Fruit fly (Drosophila melanogaster) whole organism, prepupa: ENCODE measurements around the gene puc.

Source experiments
- Blimp-1 ChIP-seq: fragments of 200-800 bp; sonication (Bioruptor generic); optimal IDR thresholded peaks from 3 replicates; lab custom pipeline; 2017; ENCODE audit warnings: missing biosample characterization, missing genetic modification characterization, mild to moderate bottlenecking, moderate library complexity, missing genetic modification reagents
- CG10631 ChIP-seq: fragments of 200-800 bp; sonication (Bioruptor generic); optimal IDR thresholded peaks from 2 replicates; lab custom pipeline; 2016; ENCODE audit warnings: missing biosample characterization, missing genetic modification characterization
- CG10669 ChIP-seq: fragments of 200-800 bp; sonication (Bioruptor generic); optimal IDR thresholded peaks from 3 replicates; lab custom pipeline; 2018; ENCODE audit warnings: missing biosample characterization, mild to moderate bottlenecking, missing genetic modification characterization, moderate library complexity
- CG11294 ChIP-seq: fragments of 200-800 bp; sonication (Bioruptor generic); IDR thresholded peaks from 2 replicates; pipeline ENCODE4 v1.3.6; 2022; ENCODE audit warnings: missing biosample characterization, missing genetic modification characterization
- CG11902 ChIP-seq: fragments of 200-800 bp; sonication (Bioruptor generic); optimal IDR thresholded peaks from 3 replicates; lab custom pipeline; 2016; ENCODE audit warnings: missing biosample characterization, missing genetic modification characterization
- CG16779 ChIP-seq: fragments of 200-800 bp; sonication (Bioruptor generic); optimal IDR thresholded peaks from 3 replicates; lab custom pipeline; 2017; ENCODE audit warnings: missing biosample characterization, mild to moderate bottlenecking, missing genetic modification characterization
- CG3032 ChIP-seq: fragments of 200-800 bp; optimal IDR thresholded peaks from 2 replicates; lab custom pipeline; 2019; ENCODE audit warnings: missing biosample characterization, mild to moderate bottlenecking, missing genetic modification characterization, moderate library complexity
- CG31627 ChIP-seq: fragments of 200-800 bp; sonication (Bioruptor generic); optimal IDR thresholded peaks from 3 replicates; lab custom pipeline; 2016; ENCODE audit warnings: missing biosample characterization, missing genetic modification characterization
- CG32006 ChIP-seq: fragments of 200-800 bp; sonication (Bioruptor generic); optimal IDR thresholded peaks from 3 replicates; lab custom pipeline; 2017; ENCODE audit warnings: missing biosample characterization, mild to moderate bottlenecking, missing genetic modification characterization
- CG34406 ChIP-seq: fragments of 200-800 bp; sonication (Bioruptor generic); optimal IDR thresholded peaks from 3 replicates; lab custom pipeline; 2016; ENCODE audit warnings: missing biosample characterization, missing genetic modification characterization
- CG4318 ChIP-seq: fragments of 200-800 bp; sonication (Bioruptor generic); optimal IDR thresholded peaks from 3 replicates; lab custom pipeline; 2017; ENCODE audit warnings: missing biosample characterization, mild to moderate bottlenecking, missing genetic modification characterization
- CG6163 ChIP-seq: fragments of 200-800 bp; sonication (Bioruptor generic); IDR thresholded peaks from 3 replicates; pipeline ENCODE4 v1.3.6; 2022; ENCODE audit warnings: missing biosample characterization, missing genetic modification characterization
- CG6276 ChIP-seq: fragments of 200-800 bp; sonication (Bioruptor generic); optimal IDR thresholded peaks from 2 replicates; lab custom pipeline; 2017; ENCODE audit warnings: missing biosample characterization, mild to moderate bottlenecking, missing genetic modification characterization
- CG7368 ChIP-seq: fragments of 200-800 bp; sonication (Bioruptor generic); optimal IDR thresholded peaks from 3 replicates; lab custom pipeline; 2016; ENCODE audit warnings: missing biosample characterization, missing genetic modification characterization
- CG8119 ChIP-seq: fragments of 200-800 bp; sonication (Bioruptor generic); IDR thresholded peaks from 3 replicates; pipeline ENCODE4 v1.3.6; 2022; ENCODE audit warnings: missing biosample characterization, missing genetic modification characterization
- Eip78C ChIP-seq: fragments of 200-800 bp; sonication (Bioruptor generic); peaks from one replicate; lab custom pipeline; 2016; ENCODE audit warnings: missing biosample characterization, missing genetic modification characterization
- Ets21C ChIP-seq: fragments of 200-800 bp; sonication (Bioruptor generic); optimal IDR thresholded peaks from 3 replicates; lab custom pipeline; 2016; ENCODE audit warnings: missing biosample characterization, missing genetic modification characterization
- Ets96B ChIP-seq: fragments of 200-800 bp; optimal IDR thresholded peaks from 2 replicates; lab custom pipeline; 2019; ENCODE audit warnings: missing biosample characterization, mild to moderate bottlenecking, missing genetic modification characterization, moderate library complexity
- Gug ChIP-seq: fragments of 200-800 bp; sonication (Bioruptor generic); IDR thresholded peaks from 2 replicates; pipeline ENCODE4 v1.3.6; 2022; ENCODE audit warnings: missing biosample characterization, missing genetic modification characterization
- Hr39 ChIP-seq: fragments of 200-800 bp; sonication (Bioruptor generic); optimal IDR thresholded peaks from 2 replicates; lab custom pipeline; 2016; ENCODE audit warnings: missing biosample characterization, missing genetic modification characterization
- Hr4 ChIP-seq: fragments of 200-800 bp; sonication (Bioruptor generic); optimal IDR thresholded peaks from 3 replicates; lab custom pipeline; 2016; ENCODE audit warnings: missing biosample characterization, missing genetic modification characterization
- Met ChIP-seq: fragments of 200-800 bp; sonication (Bioruptor generic); optimal IDR thresholded peaks from 3 replicates; lab custom pipeline; 2016; ENCODE audit warnings: missing biosample characterization, missing genetic modification characterization
- OdsH ChIP-seq: fragments of 200-800 bp; sonication (Bioruptor generic); optimal IDR thresholded peaks from 3 replicates; lab custom pipeline; 2016; ENCODE audit warnings: missing biosample characterization, missing genetic modification characterization
- Smox ChIP-seq: fragments of 200-800 bp; sonication (Bioruptor generic); optimal IDR thresholded peaks from 3 replicates; lab custom pipeline; 2016; ENCODE audit warnings: missing biosample characterization, missing genetic modification characterization
- Sox102F ChIP-seq: fragments of 200-800 bp; sonication (Bioruptor generic); optimal IDR thresholded peaks from 2 replicates; lab custom pipeline; 2016; ENCODE audit warnings: missing biosample characterization, mild to moderate bottlenecking, missing genetic modification characterization
- achi ChIP-seq: fragments of 200-800 bp; sonication (Bioruptor generic); optimal IDR thresholded peaks from 3 replicates; lab custom pipeline; 2016; ENCODE audit warnings: missing biosample characterization, missing genetic modification characterization
- acj6 ChIP-seq: fragments of 200-800 bp; sonication (Bioruptor generic); optimal IDR thresholded peaks from 3 replicates; lab custom pipeline; 2016; ENCODE audit warnings: missing biosample characterization, missing genetic modification characterization
- dsx ChIP-seq: fragments of 200-800 bp; optimal IDR thresholded peaks from 3 replicates; lab custom pipeline; 2019; ENCODE audit warnings: missing biosample characterization, mild to moderate bottlenecking, missing genetic modification characterization, moderate library complexity; ENCODE audit not compliant: poor library complexity, severe bottlenecking
- eg ChIP-seq: fragments of 200-800 bp; sonication (Bioruptor generic); IDR thresholded peaks from 3 replicates; pipeline ENCODE4 v1.3.6; 2022; ENCODE audit warnings: missing biosample characterization, missing genetic modification characterization
- esn ChIP-seq: fragments of 200-800 bp; sonication (Bioruptor generic); optimal IDR thresholded peaks from 2 replicates; lab custom pipeline; 2016; ENCODE audit warnings: missing biosample characterization, mild to moderate bottlenecking, missing genetic modification characterization, moderate library complexity
- fd85E ChIP-seq: fragments of 200-800 bp; sonication (Bioruptor generic); optimal IDR thresholded peaks from 3 replicates; lab custom pipeline; 2016; ENCODE audit warnings: missing biosample characterization, missing genetic modification characterization
- fkh ChIP-seq: fragments of 200-800 bp; sonication (Bioruptor generic); optimal IDR thresholded peaks from 3 replicates; lab custom pipeline; 2017; ENCODE audit warnings: missing biosample characterization, mild to moderate bottlenecking, missing genetic modification characterization, moderate library complexity
- net ChIP-seq: fragments of 200-800 bp; sonication (Bioruptor generic); optimal IDR thresholded peaks from 3 replicates; lab custom pipeline; 2016; ENCODE audit warnings: missing biosample characterization, missing genetic modification characterization
- pdm3 ChIP-seq: fragments of 200-800 bp; sonication (Bioruptor generic); optimal IDR thresholded peaks from 3 replicates; lab custom pipeline; 2016; ENCODE audit warnings: missing biosample characterization, missing genetic modification characterization
- salr ChIP-seq, 2 experiments: fragments of 200-800 bp; sonication (Bioruptor generic); optimal IDR thresholded peaks; 3 replicates each; lab custom pipeline; 2016 to 2018; ENCODE audit warnings: missing biosample characterization in 2 of 2, missing genetic modification characterization in 2 of 2, mild to moderate bottlenecking in 1 of 2
- svp ChIP-seq: fragments of 200-800 bp; sonication (Bioruptor generic); peaks from one replicate; lab custom pipeline; 2016; ENCODE audit warnings: missing biosample characterization, missing genetic modification characterization
- topi ChIP-seq: fragments of 200-800 bp; sonication (Bioruptor generic); optimal IDR thresholded peaks from 3 replicates; lab custom pipeline; 2016; ENCODE audit warnings: missing biosample characterization, missing genetic modification characterization
- vri ChIP-seq: fragments of 200-800 bp; sonication (Bioruptor generic); optimal IDR thresholded peaks from 3 replicates; lab custom pipeline; 2016; ENCODE audit warnings: missing biosample characterization, mild to moderate bottlenecking, missing genetic modification characterization

puc gene

DNA sequence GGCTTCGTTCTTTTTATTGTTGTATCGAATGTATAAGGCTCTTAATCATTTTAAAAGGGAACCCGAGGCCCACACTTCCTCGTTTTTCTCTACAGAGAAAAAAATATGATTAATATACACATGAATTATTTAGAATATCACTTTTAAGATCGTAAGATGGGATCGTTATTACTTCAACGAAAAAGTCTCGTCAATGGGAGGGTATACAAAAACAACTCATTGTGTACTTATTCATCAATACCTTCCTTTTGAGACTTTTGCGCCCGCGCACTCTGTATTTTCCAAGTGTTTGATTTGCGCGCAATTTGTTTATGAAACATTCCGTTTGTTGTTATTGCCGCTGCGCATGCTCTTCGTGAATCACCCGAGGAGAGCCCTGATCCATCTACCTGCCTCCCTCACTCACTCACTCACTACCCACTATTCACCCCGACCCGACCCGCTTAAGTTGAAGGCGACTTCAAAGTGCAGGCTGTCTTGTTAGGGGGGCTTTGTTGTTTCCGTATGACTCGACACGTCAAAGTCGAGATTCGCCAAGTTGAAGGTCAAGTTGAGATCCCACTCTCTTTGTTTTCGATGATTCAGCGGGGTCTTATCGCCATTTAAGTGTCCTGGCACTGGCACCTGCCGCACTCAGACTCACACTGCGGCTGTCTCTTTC lies 10.9 kb downstream of the puc start (continued):
- TF ChIP-seq eg (GFP tag; lab: Robert Waterston, UW), result no peak
- 0 out of 3 replicates have a peak, but pooled peaks have one; percentile 17 for TF ChIP-seq CG8119 (GFP tag; lab: Robert Waterston, UW)
- no peak for TF ChIP-seq CG4318
- TF ChIP-seq Ets21C (GFP tag; lab: Kevin White, UChicago), result peak; percentile 47
- no peak for TF ChIP-seq Hr4
- peak; percentile 71 for TF ChIP-seq Sox102F
- peak; percentile 32 for TF ChIP-seq vri (GFP tag; lab: Kevin White, UChicago)
- no peak for TF ChIP-seq CG10669
- peak; percentile 69 for TF ChIP-seq topi (GFP tag; lab: Kevin White, UChicago)
- TF ChIP-seq Blimp-1 (GFP tag; lab: Kevin White, UChicago), result peak; percentile 35
- TF ChIP-seq Gug (GFP tag; lab: Robert Waterston, UW), result no peak
- TF ChIP-seq CG11294 (GFP tag; lab: Robert Waterston, UW), result no peak
- no peak for TF ChIP-seq fd85E (GFP tag; lab: Kevin White, UChicago)
- TF ChIP-seq CG6276 (GFP tag; lab: Kevin White, UChicago), result no peak
- TF ChIP-seq Smox (GFP tag; lab: Kevin White, UChicago), result peak; percentile 69
- TF ChIP-seq CG3032 (tag; lab: Kevin White, UChicago), result no peak
- TF ChIP-seq salr (GFP tag; optimal IDR thresholded peaks at IDR 0.05; lab: Kevin White, UChicago), result no peak
- peak; percentile 34 for TF ChIP-seq CG34406 (GFP tag; lab: Kevin White, UChicago)
- peak; percentile 75 for TF ChIP-seq CG31627 (GFP tag; lab: Kevin White, UChicago)
- TF ChIP-seq acj6, result peak; percentile 35
- peak; percentile 14 for TF ChIP-seq achi (GFP tag; lab: Kevin White, UChicago)
- TF ChIP-seq dsx, result no peak
- no peak for TF ChIP-seq CG7368 (GFP tag; lab: Kevin White, UChicago)
- TF ChIP-seq CG10631, result no peak
- TF ChIP-seq pdm3 (GFP tag; lab: Kevin White, UChicago), result peak; percentile 17
- peak; percentile 70 for TF ChIP-seq esn (GFP tag; lab: Kevin White, UChicago)
- peak; percentile 82 for TF ChIP-seq Met
- TF ChIP-seq fkh (GFP tag; lab: Kevin White, UChicago), result no peak
- TF ChIP-seq Ets96B (tag; lab: Kevin White, UChicago), result no peak
- TF ChIP-seq svp (GFP tag; lab: Kevin White, UChicago), result peak; percentile 80
- no peak for TF ChIP-seq CG16779 (tag; lab: Kevin White, UChicago)
- no peak for TF ChIP-seq CG6163
- peak; percentile 15 for TF ChIP-seq net (GFP tag; lab: Kevin White, UChicago)

DNA sequence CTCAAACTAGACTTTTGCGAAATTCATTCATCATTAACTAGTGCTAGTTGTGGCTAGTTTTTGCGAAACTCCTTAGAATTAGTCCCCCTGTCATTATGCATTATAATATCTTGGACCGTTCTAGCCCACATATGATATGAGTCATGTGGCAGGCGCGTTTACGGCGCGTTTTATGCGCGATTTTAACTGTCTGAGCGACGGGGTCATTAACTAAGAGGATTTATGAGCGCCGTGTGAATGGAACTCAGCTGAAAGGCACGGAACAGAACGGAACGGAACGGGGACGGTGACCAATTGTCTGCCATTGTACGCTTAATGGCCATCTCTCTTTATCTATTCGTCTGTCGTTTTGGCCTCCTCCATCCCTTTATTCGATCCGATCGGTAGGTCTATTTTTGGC lies 12.9 kb downstream of the puc start:
- TF ChIP-seq CG11902 (GFP tag; lab: Kevin White, UChicago) (no peak), Hr39 (no peak), Eip78C (GFP tag; lab: Kevin White, UChicago) (peak; percentile 20), CG4318 (no peak)

DNA sequence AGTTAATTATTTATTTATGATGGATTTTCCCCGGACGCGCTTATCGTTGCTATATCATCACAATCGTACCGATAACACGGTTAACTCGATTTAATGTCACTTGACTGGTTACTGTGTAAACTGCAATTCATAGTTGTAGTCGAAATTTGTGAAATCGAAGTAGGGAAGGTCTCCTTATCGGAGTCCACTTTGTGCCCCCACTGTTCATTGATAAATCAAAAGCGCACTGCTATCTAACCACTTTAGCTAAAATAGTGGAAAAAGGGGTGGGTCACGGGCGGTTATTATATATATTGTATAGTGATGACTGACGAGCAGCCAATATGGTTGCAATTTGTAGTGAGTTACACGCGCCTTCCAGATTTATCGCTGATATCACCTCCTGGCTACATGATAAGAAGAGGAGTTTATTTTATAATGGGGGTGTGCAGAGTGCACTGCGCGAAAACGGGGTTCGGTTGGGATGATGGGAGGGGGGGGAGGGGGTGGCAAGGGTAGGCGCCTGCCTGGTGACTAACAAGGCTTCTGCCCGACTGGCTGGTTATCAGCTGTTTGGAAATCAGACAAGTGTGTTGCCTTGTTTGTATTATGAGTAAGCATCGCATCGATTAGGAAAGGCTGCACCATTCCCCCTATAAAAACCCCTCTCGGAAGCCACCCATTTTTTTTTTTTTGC lies 13.8 kb downstream of the puc start:
- no peak for TF ChIP-seq CG32006 (GFP tag; lab: Kevin White, UChicago)
- peak; percentile 28; the same call in 2 of the 3 replicates for TF ChIP-seq CG6163
- TF ChIP-seq net (GFP tag; lab: Kevin White, UChicago), result no peak
- no peak for TF ChIP-seq OdsH (GFP tag; lab: Kevin White, UChicago)
- TF ChIP-seq fkh (GFP tag; lab: Kevin White, UChicago), result peak; percentile 47
- no peak for TF ChIP-seq CG10669
- no peak for TF ChIP-seq acj6
- peak; percentile 15 for TF ChIP-seq CG16779 (tag; lab: Kevin White, UChicago)
- peak; percentile 14 for TF ChIP-seq Eip78C (GFP tag; lab: Kevin White, UChicago)
- TF ChIP-seq svp (GFP tag; lab: Kevin White, UChicago), result peak; percentile 40
